Worm (Caenorhabditis elegans): ENCODE results near the gene T12D8.10.

ce11 chrIII:13644279-13644678 lies 2.2 kb upstream of the T12D8.10 start:
- TF ChIP-seq mep-1 (tag; optimal IDR thresholded peaks at IDR 0.05) (no peak), nhr-76 (tag; optimal IDR thresholded peaks at IDR 0.05) (no peak), unc-62 (GFP tag; optimal IDR thresholded peaks at IDR 0.05) (no peak), ceh-83 (GFP tag; optimal IDR thresholded peaks at IDR 0.05) (no peak), elt-1 (tag; optimal IDR thresholded peaks at IDR 0.05; ENCODE audit: borderline replicate concordance, insufficient read depth) (no peak), elt-3 (tag; optimal IDR thresholded peaks at IDR 0.05) (no peak), nhr-2 (tag; optimal IDR thresholded peaks at IDR 0.05) (no peak), lin-13 (tag; optimal IDR thresholded peaks at IDR 0.05) (no peak), nhr-12 (tag; optimal IDR thresholded peaks at IDR 0.05) (no peak), sptf-1 (tag; optimal IDR thresholded peaks at IDR 0.05) (no peak), snpc-4 (tag; optimal IDR thresholded peaks at IDR 0.05) (no peak)

Measured in whole organism, mixed stage, embryonic.